Worm (Caenorhabditis elegans) whole organism, L4/young adult: Measurements from ENCODE around the gene cgef-1.

Experiments used
- W03F9.2 ChIP-seq: fragments of 150-350 bp; optimal IDR thresholded peaks from 2 replicates; lab custom pipeline; 2014; ENCODE audit warnings: missing biosample characterization, missing genetic modification characterization
- dao-5 ChIP-seq: sonication (generic microtip); optimal IDR thresholded peaks from 2 replicates; lab custom pipeline; 2016; ENCODE audit warnings: missing genotype, missing genetic modification characterization, moderate library complexity, missing compliant biosample characterization
- him-1 ChIP-seq: sonication (generic microtip); optimal IDR thresholded peaks from 2 replicates; lab custom pipeline; 2016; ENCODE audit warnings: missing genotype, missing genetic modification reagents, missing genetic modification characterization, missing compliant biosample characterization

DNA sequence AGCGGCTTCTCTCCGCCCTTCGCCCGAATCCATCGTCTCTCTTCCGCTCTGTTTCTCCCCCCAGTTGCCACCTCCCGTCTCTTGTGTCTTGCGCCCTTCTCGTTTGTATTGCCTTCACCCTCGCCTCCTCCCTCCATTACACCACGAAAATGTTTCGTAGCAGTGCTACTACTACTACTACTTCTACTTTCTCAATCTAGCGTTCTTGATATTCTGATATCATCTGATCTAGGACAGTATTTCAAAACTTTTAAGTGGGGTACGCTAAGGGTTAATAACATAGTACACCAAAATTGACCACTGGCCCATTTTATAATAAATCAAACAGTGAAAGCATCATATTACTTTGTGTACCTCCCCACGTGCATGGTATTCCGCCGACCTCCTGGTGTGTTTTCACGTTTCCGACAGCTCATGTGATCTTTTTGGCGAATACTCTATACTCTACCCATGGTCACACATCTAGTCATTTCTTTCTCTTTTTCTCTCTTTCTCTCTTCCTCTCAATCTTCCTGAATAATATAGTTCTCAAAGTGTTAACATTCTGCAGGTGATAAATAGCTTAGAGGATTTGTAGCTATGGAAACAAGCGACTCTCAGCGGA, 30.8 kb downstream of the cgef-1 start, which contains the start of gene C14A11.2:
- no peak for TF ChIP-seq him-1 (tag; lab: Kevin White, UChicago)
- TF ChIP-seq dao-5 (tag; lab: Kevin White, UChicago) = no peak
- TF ChIP-seq W03F9.2 (tag; lab: Kevin White, UChicago) = no peak
